Worm (Caenorhabditis elegans): ENCODE results near the gene srh-48.

Gene srh-48

ce11 chrII:9431119-9431518, 51.2 kb downstream of the srh-48 start:
- TF ChIP-seq flt-1 (GFP tag; IDR thresholded peaks at IDR 0.05) (no peak), hnd-1 (tag; optimal IDR thresholded peaks at IDR 0.05) (no peak), ceh-13 (GFP tag; optimal IDR thresholded peaks at IDR 0.05) (no peak), aly-1 (tag; optimal IDR thresholded peaks at IDR 0.05) (no peak), ama-1 (optimal IDR thresholded peaks at IDR 0.05) (no peak), tbx-11 (GFP tag; IDR thresholded peaks at IDR 0.05) (no peak), tbx-37 (GFP tag; conservative IDR thresholded peaks at IDR 0.05) (no peak), tra-4 (tag; optimal IDR thresholded peaks at IDR 0.05) (no peak), hmbx-1 (tag; optimal IDR thresholded peaks at IDR 0.05) (no peak), hmg-4 (GFP tag; optimal IDR thresholded peaks at IDR 0.05) (no peak)

- TF ChIP-seq ceh-36 (tag; optimal IDR thresholded peaks at IDR 0.05) (no peak), tbx-11 (GFP tag; IDR thresholded peaks at IDR 0.05) (no peak), flt-1 (GFP tag; IDR thresholded peaks at IDR 0.05) (no peak), hmbx-1 (tag; optimal IDR thresholded peaks at IDR 0.05) (no peak), ets-7 (tag; optimal IDR thresholded peaks at IDR 0.05) (no peak), pes-1 (GFP tag; IDR thresholded peaks at IDR 0.05) (no peak), ceh-13 (GFP tag; optimal IDR thresholded peaks at IDR 0.05) (no peak), B0310.2 (tag; optimal IDR thresholded peaks at IDR 0.05) (no peak), tbx-37 (GFP tag; conservative IDR thresholded peaks at IDR 0.05) (no peak), hnd-1 (tag; optimal IDR thresholded peaks at IDR 0.05) (no peak), F13C5.2 (tag; optimal IDR thresholded peaks at IDR 0.05) (no peak), scrt-1 (GFP tag; IDR thresholded peaks at IDR 0.05) (no peak), ama-1 (optimal IDR thresholded peaks at IDR 0.05) (no peak), tra-4 (tag; optimal IDR thresholded peaks at IDR 0.05) (no peak), hmg-4 (GFP tag; optimal IDR thresholded peaks at IDR 0.05) (no peak), sea-1 (GFP tag; conservative IDR thresholded peaks at IDR 0.05) (no peak), aly-1 (tag; optimal IDR thresholded peaks at IDR 0.05) (no peak)
Observed at ce11 chrII:9433609-9434008, 53.7 kb downstream of the srh-48 start, which contains the start of gene kin-15. Gene kin-15 (minus strand): TSS chrII:9433709.

All from whole organism, early embryonic.